1 worm cellular context compared by ENCODE assay signal in the genomic region with DNA sequence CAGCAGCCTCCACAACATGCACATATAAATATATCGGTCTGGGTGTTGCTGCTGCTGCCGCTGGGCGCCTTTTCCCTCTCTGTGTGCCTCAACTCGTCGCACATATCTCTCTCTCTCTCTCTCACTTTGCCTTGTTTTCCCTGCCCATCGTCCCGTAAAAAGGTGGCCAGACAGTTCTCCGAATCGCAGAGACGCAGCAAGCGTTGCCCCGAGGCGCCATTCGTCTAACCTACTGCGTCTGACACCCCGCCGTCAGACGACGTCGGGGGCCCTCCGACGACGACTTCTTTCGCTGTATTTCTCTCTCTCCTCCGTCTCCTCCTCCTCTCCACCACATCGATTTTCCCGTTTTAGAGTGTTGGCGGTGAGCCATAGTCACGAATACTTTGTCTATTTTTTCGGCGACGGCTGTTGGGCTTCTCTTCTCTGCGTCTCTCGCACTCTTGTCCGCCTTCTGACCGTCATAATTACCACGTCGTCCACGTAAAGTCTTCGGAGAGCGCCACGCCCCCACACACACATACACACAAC.
TF ChIP-seq lines count a peak whose summit lies in the region.

Gene B0348.10, minus strand, starts transcription at position 24 of the 531 bp plus-strand sequence.

TF ChIP-seq in whole organism, L1 larva, 84 proteins besides CTCF, POLR2A, EP300 and RAD21 (continued from another document):
- no peak for TF ChIP-seq pqm-1 (tag; optimal IDR thresholded peaks at IDR 0.05; lab: Kevin White, UChicago)
- peak; percentile 62 to 68 (median 66) for TF ChIP-seq dpl-1 (GFP tag; optimal IDR thresholded peaks at IDR 0.05; lab: Kevin White, UChicago)
- peak; percentile 29 for TF ChIP-seq irx-1 (tag; optimal IDR thresholded peaks at IDR 0.05; lab: Kevin White, UChicago)
- TF ChIP-seq tlp-1 (tag; optimal IDR thresholded peaks at IDR 0.05; lab: Kevin White, UChicago): no peak
- peak; percentile 95 for TF ChIP-seq lin-14 (GFP tag; optimal IDR thresholded peaks at IDR 0.05; lab: Kevin White, UChicago)
- no peak for TF ChIP-seq vab-15 (tag; optimal IDR thresholded peaks at IDR 0.05; lab: Kevin White, UChicago)
- TF ChIP-seq pax-3 (tag; optimal IDR thresholded peaks at IDR 0.05; lab: Kevin White, UChicago): peak; percentile 76
- peak; percentile 61 for TF ChIP-seq isw-1 (GFP tag; IDR thresholded peaks at IDR 0.05; lab: Robert Waterston, UW)
- TF ChIP-seq jun-1 (tag; optimal IDR thresholded peaks at IDR 0.05; lab: Kevin White, UChicago): peak; percentile 63
- peak; percentile 73 for TF ChIP-seq nhr-20 (tag; optimal IDR thresholded peaks at IDR 0.05; lab: Kevin White, UChicago)
- TF ChIP-seq swsn-7 (tag; optimal IDR thresholded peaks at IDR 0.05; lab: Kevin White, UChicago): peak; percentile 88
- TF ChIP-seq ces-1 (GFP tag; optimal IDR thresholded peaks at IDR 0.05; lab: Kevin White, UChicago): no peak
TF ChIP-seq in whole organism, L1 larva: peak in this region for 48.
